Fruit fly (Drosophila melanogaster) whole organism, embryonic: ENCODE results near the gene edin.

ENCODE experiments used
- ATbp ChIP-seq: fragments of 200-800 bp; sonication (Bioruptor generic); optimal IDR thresholded peaks from 2 replicates; lab custom pipeline; 2017; ENCODE audit warnings: missing biosample characterization, mild to moderate bottlenecking, missing genetic modification characterization, missing genetic modification reagents
- Asciz ChIP-seq: fragments of 200-800 bp; sonication (Bioruptor generic); optimal IDR thresholded peaks from 2 replicates; lab custom pipeline; 2017; ENCODE audit warnings: missing biosample characterization, mild to moderate bottlenecking, missing genetic modification characterization, missing genetic modification reagents
- Atf3 ChIP-seq: fragments of 200-800 bp; sonication (Bioruptor generic); optimal IDR thresholded peaks from 3 replicates; lab custom pipeline; 2016; ENCODE audit warnings: missing biosample characterization, missing genetic modification characterization
- CG12155 ChIP-seq: fragments of 200-800 bp; sonication (Bioruptor generic); optimal IDR thresholded peaks from 3 replicates; lab custom pipeline; 2016; ENCODE audit warnings: missing biosample characterization, missing genetic modification characterization
- CG12659 ChIP-seq: fragments of 200-800 bp; sonication (Bioruptor generic); optimal IDR thresholded peaks from 3 replicates; lab custom pipeline; 2017; ENCODE audit warnings: mild to moderate bottlenecking, missing biosample characterization, missing genetic modification reagents, missing genetic modification characterization
- CG13624 ChIP-seq: fragments of 200-800 bp; sonication (Bioruptor generic); optimal IDR thresholded peaks from 2 replicates; lab custom pipeline; 2016; ENCODE audit warnings: missing biosample characterization, missing genetic modification characterization
- CG13775 ChIP-seq: fragments of 200-800 bp; sonication (Bioruptor generic); optimal IDR thresholded peaks from 3 replicates; lab custom pipeline; 2017; ENCODE audit warnings: missing biosample characterization, mild to moderate bottlenecking, missing genetic modification characterization
- CG14965 ChIP-seq: fragments of 200-800 bp; sonication (Bioruptor generic); optimal IDR thresholded peaks from 2 replicates; lab custom pipeline; 2016; ENCODE audit warnings: missing biosample characterization, missing genetic modification characterization, borderline replicate concordance
- CG15073 ChIP-seq: fragments of 200-800 bp; sonication (Bioruptor generic); optimal IDR thresholded peaks from 2 replicates; lab custom pipeline; 2016; ENCODE audit warnings: missing biosample characterization, missing genetic modification characterization
- CG17385 ChIP-seq: fragments of 200-800 bp; sonication (Bioruptor generic); optimal IDR thresholded peaks from 3 replicates; lab custom pipeline; 2018; ENCODE audit warnings: missing biosample characterization, mild to moderate bottlenecking, missing genetic modification characterization
- CG3163 ChIP-seq: fragments of 200-800 bp; sonication (Bioruptor generic); optimal IDR thresholded peaks from 3 replicates; lab custom pipeline; 2016; ENCODE audit warnings: missing biosample characterization, missing genetic modification characterization
- CG33213 ChIP-seq: fragments of 200-800 bp; sonication (Bioruptor generic); optimal IDR thresholded peaks from 3 replicates; lab custom pipeline; 2016; ENCODE audit warnings: missing biosample characterization, missing genetic modification characterization
- CG4617 ChIP-seq: fragments of 200-800 bp; sonication (Bioruptor generic); optimal IDR thresholded peaks from 3 replicates; lab custom pipeline; 2016; ENCODE audit warnings: missing biosample characterization, missing genetic modification characterization, borderline replicate concordance
- Dad ChIP-seq: fragments of 200-800 bp; sonication (Bioruptor generic); optimal IDR thresholded peaks from 3 replicates; lab custom pipeline; 2016; ENCODE audit warnings: missing biosample characterization, missing genetic modification characterization
- Dip3 ChIP-seq: fragments of 200-800 bp; sonication (Bioruptor generic); optimal IDR thresholded peaks from 3 replicates; lab custom pipeline; 2016; ENCODE audit warnings: missing biosample characterization, missing genetic modification characterization
- Doc2 ChIP-seq: fragments of 200-800 bp; sonication (Bioruptor generic); IDR thresholded peaks from 2 replicates; pipeline ENCODE4 v1.3.6; 2022; ENCODE audit warnings: missing biosample characterization, missing genetic modification characterization
- Eip74EF ChIP-seq, 2 experiments: fragments of 200-800 bp in 1 of 2; fragments of >200 bp in 1 of 2; sonication (Bioruptor generic) in 1 of 2; optimal IDR thresholded peaks; 2 replicates each; lab custom pipeline; 2017 to 2019; ENCODE audit warnings: missing biosample characterization in 2 of 2, missing genetic modification characterization in 2 of 2, mild to moderate bottlenecking in 1 of 2, moderate library complexity in 1 of 2
- HHEX ChIP-seq: fragments of 200-800 bp; sonication (Bioruptor generic); optimal IDR thresholded peaks from 3 replicates; lab custom pipeline; 2017; ENCODE audit warnings: missing biosample characterization, mild to moderate bottlenecking, missing genetic modification characterization, missing genetic modification reagents
- HmgD ChIP-seq: fragments of 200-800 bp; sonication (Bioruptor generic); optimal IDR thresholded peaks from 3 replicates; lab custom pipeline; 2016; ENCODE audit warnings: missing biosample characterization, missing genetic modification characterization
- Jarid2 ChIP-seq: fragments of 200-800 bp; sonication (Bioruptor generic); optimal IDR thresholded peaks from 3 replicates; lab custom pipeline; 2017; ENCODE audit warnings: mild to moderate bottlenecking, missing biosample characterization, missing genetic modification reagents, missing genetic modification characterization
- Nf-YB ChIP-seq: fragments of 200-800 bp; sonication (Bioruptor generic); optimal IDR thresholded peaks from 3 replicates; lab custom pipeline; 2019; ENCODE audit warnings: missing biosample characterization, mild to moderate bottlenecking, missing genetic modification characterization, moderate library complexity
- Nf-YC ChIP-seq: fragments of 200-800 bp; optimal IDR thresholded peaks from 3 replicates; lab custom pipeline; 2019; ENCODE audit warnings: missing biosample characterization, mild to moderate bottlenecking, missing genetic modification characterization, moderate library complexity
- NfI ChIP-seq: fragments of 200-800 bp; sonication (Bioruptor generic); optimal IDR thresholded peaks from 3 replicates; lab custom pipeline; 2018; ENCODE audit warnings: missing biosample characterization, mild to moderate bottlenecking, missing genetic modification characterization, moderate library complexity
- Oli ChIP-seq: fragments of 200-800 bp; sonication (Bioruptor generic); optimal IDR thresholded peaks from 2 replicates; lab custom pipeline; 2018; ENCODE audit warnings: missing biosample characterization, mild to moderate bottlenecking, missing genetic modification characterization, moderate library complexity
- Poxn ChIP-seq: fragments of 200-800 bp; sonication (Bioruptor generic); IDR thresholded peaks from 2 replicates; pipeline ENCODE4 v1.3.6; 2022; ENCODE audit warnings: missing biosample characterization, missing genetic modification characterization
- Ptx1 ChIP-seq: fragments of 200-800 bp; sonication (Bioruptor generic); IDR thresholded peaks from 2 replicates; pipeline ENCODE4 v1.3.6; 2022; ENCODE audit warnings: missing biosample characterization, missing genetic modification characterization
- Sox102F ChIP-seq: fragments of 200-800 bp; sonication (Bioruptor generic); optimal IDR thresholded peaks from 2 replicates; lab custom pipeline; 2018; ENCODE audit warnings: missing biosample characterization, mild to moderate bottlenecking, missing genetic modification characterization, moderate library complexity
- Spps ChIP-seq: fragments of 200-800 bp; sonication (Bioruptor generic); optimal IDR thresholded peaks from 2 replicates; lab custom pipeline; 2018; ENCODE audit warnings: missing biosample characterization, mild to moderate bottlenecking, missing genetic modification characterization
- ap ChIP-seq: fragments of 200-800 bp; sonication (Bioruptor generic); IDR thresholded peaks from 2 replicates; pipeline ENCODE4 v1.3.6; 2022; ENCODE audit warnings: missing biosample characterization, missing genetic modification characterization
- ase ChIP-seq: fragments of 200-800 bp; sonication (Bioruptor generic); IDR thresholded peaks from 3 replicates; pipeline ENCODE4 v1.3.6; 2022; ENCODE audit warnings: missing biosample characterization, missing genetic modification characterization
- ash1 ChIP-seq: fragments of 200-800 bp; sonication (Bioruptor generic); optimal IDR thresholded peaks from 2 replicates; lab custom pipeline; 2018; ENCODE audit warnings: missing biosample characterization, mild to moderate bottlenecking, missing genetic modification characterization
- bowl ChIP-seq: fragments of 200-800 bp; sonication (Bioruptor generic); IDR thresholded peaks from 2 replicates; pipeline ENCODE4 v1.3.6; 2022; ENCODE audit warnings: missing biosample characterization, missing genetic modification characterization
- br ChIP-seq: fragments of >200 bp; optimal IDR thresholded peaks from 2 replicates; lab custom pipeline; 2017
- croc ChIP-seq: fragments of 200-800 bp; sonication (Bioruptor generic); conservative IDR thresholded peaks from 3 replicates; pipeline ENCODE4 v1.3.6; 2022; ENCODE audit warnings: missing biosample characterization, missing genetic modification characterization
- emc ChIP-seq: fragments of 200-800 bp; sonication (Bioruptor generic); optimal IDR thresholded peaks from 2 replicates; lab custom pipeline; 2016; ENCODE audit warnings: missing biosample characterization, missing genetic modification characterization
- gro ChIP-seq: fragments of 200-800 bp; sonication (Bioruptor generic); optimal IDR thresholded peaks from 2 replicates; lab custom pipeline; 2016; ENCODE audit warnings: missing biosample characterization, missing genetic modification characterization
- gt ChIP-seq: fragments of 200-800 bp; sonication (Bioruptor generic); IDR thresholded peaks from 2 replicates; pipeline ENCODE4 v1.3.6; 2022; ENCODE audit warnings: missing biosample characterization, missing genetic modification characterization
- ham ChIP-seq: fragments of 200-800 bp; sonication (Bioruptor generic); IDR thresholded peaks from 2 replicates; pipeline ENCODE4 v1.3.6; 2022; ENCODE audit warnings: missing biosample characterization, missing genetic modification characterization
- hb ChIP-seq: fragments of 200-800 bp; sonication (Bioruptor generic); IDR thresholded peaks from 3 replicates; pipeline ENCODE4 v1.3.6; 2022; ENCODE audit warnings: missing biosample characterization, missing genetic modification characterization; ENCODE audit not compliant: partially characterized antibody
- inv ChIP-seq: fragments of 200-800 bp; sonication (Bioruptor generic); IDR thresholded peaks from 2 replicates; pipeline ENCODE4 v1.3.6; 2022; ENCODE audit warnings: missing biosample characterization, missing genetic modification characterization; ENCODE audit not compliant: partially characterized antibody
- kni ChIP-seq: fragments of 200-800 bp; sonication (Bioruptor generic); optimal IDR thresholded peaks from 3 replicates; lab custom pipeline; 2017; ENCODE audit warnings: mild to moderate bottlenecking, missing biosample characterization, missing genetic modification reagents, missing genetic modification characterization
- maf-S ChIP-seq: fragments of 200-800 bp; sonication (Bioruptor generic); optimal IDR thresholded peaks from 2 replicates; lab custom pipeline; 2016; ENCODE audit warnings: missing biosample characterization, missing genetic modification characterization
- phol ChIP-seq: fragments of 200-800 bp; sonication (Bioruptor generic); optimal IDR thresholded peaks from 3 replicates; lab custom pipeline; 2018; ENCODE audit warnings: missing biosample characterization, mild to moderate bottlenecking, missing genetic modification characterization, moderate library complexity
- tna ChIP-seq: fragments of 200-800 bp; sonication (Bioruptor generic); IDR thresholded peaks from 2 replicates; pipeline ENCODE4 v1.3.6; 2022; ENCODE audit warnings: missing biosample characterization, missing genetic modification characterization; ENCODE audit not compliant: partially characterized antibody
- tx ChIP-seq: fragments of 200-800 bp; sonication (Bioruptor generic); optimal IDR thresholded peaks from 2 replicates; lab custom pipeline; 2016; ENCODE audit warnings: missing biosample characterization, missing genetic modification characterization
- unc-4 ChIP-seq: fragments of 200-800 bp; sonication (Bioruptor generic); IDR thresholded peaks from 2 replicates; pipeline ENCODE4 v1.3.6; 2022; ENCODE audit warnings: missing biosample characterization, missing genetic modification characterization; ENCODE audit not compliant: partially characterized antibody
- unpg ChIP-seq: fragments of 200-800 bp; sonication (Bioruptor generic); optimal IDR thresholded peaks from 3 replicates; lab custom pipeline; 2018; ENCODE audit warnings: missing biosample characterization, mild to moderate bottlenecking, missing genetic modification characterization, moderate library complexity
- usp ChIP-seq: fragments of >200 bp; optimal IDR thresholded peaks from 2 replicates; lab custom pipeline; 2017; ENCODE audit warnings: missing biosample characterization, missing genetic modification characterization
- wek ChIP-seq: fragments of 200-800 bp; sonication (Bioruptor generic); optimal IDR thresholded peaks from 3 replicates; lab custom pipeline; 2018; ENCODE audit warnings: missing biosample characterization, mild to moderate bottlenecking, missing genetic modification characterization, moderate library complexity
- zf30C ChIP-seq: fragments of 200-800 bp; sonication (Bioruptor generic); optimal IDR thresholded peaks from 3 replicates; lab custom pipeline; 2018; ENCODE audit warnings: missing biosample characterization, mild to moderate bottlenecking, missing genetic modification characterization

edin gene

dm6 chr3L:17474711-17475451 lies 19.8 kb upstream of the edin start, which contains the start of the genes UQCR-Q and CG46525 (continued):
- no peak for TF ChIP-seq Dip3
- TF ChIP-seq Poxn (GFP tag; lab: Robert Waterston, UW): no peak
- no peak for TF ChIP-seq ash1 (GFP tag; lab: Kevin White, UChicago)
- TF ChIP-seq wek (GFP tag; lab: Kevin White, UChicago): no peak
- no peak for TF ChIP-seq bowl (GFP tag; lab: Robert Waterston, UW)
- no peak for TF ChIP-seq Jarid2 (GFP tag; lab: Kevin White, UChicago)
- TF ChIP-seq Nf-YB (GFP tag; lab: Kevin White, UChicago): peak; percentile 13
- no peak for TF ChIP-seq Spps
- 0 out of 2 replicates have a peak, but pooled peaks have one; percentile 16 for TF ChIP-seq tna (GFP tag; lab: Robert Waterston, UW)
- no peak for TF ChIP-seq CG13624 (GFP tag; lab: Kevin White, UChicago)
- TF ChIP-seq ATbp: no peak
- TF ChIP-seq ase (GFP tag; lab: Robert Waterston, UW): no peak
- peak; percentile 56 for TF ChIP-seq phol (tag; lab: Kevin White, UChicago)
- no peak for TF ChIP-seq zf30C
- no peak for TF ChIP-seq Atf3 (GFP tag; lab: Kevin White, UChicago)
- no peak for TF ChIP-seq ham (GFP tag; lab: Robert Waterston, UW)
- TF ChIP-seq usp: no peak
- TF ChIP-seq maf-S (GFP tag; lab: Kevin White, UChicago): no peak
- no peak for TF ChIP-seq gro
- no peak for TF ChIP-seq CG17385 (GFP tag; lab: Kevin White, UChicago)
- TF ChIP-seq CG3163 (GFP tag; lab: Kevin White, UChicago): no peak
- TF ChIP-seq emc: no peak
- TF ChIP-seq CG14965 (GFP tag; lab: Kevin White, UChicago): no peak
- no peak for TF ChIP-seq Eip74EF (GFP tag; optimal IDR thresholded peaks at IDR 0.05; lab: Kevin White, UChicago)
- no peak for TF ChIP-seq Doc2
- TF ChIP-seq CG15073 (GFP tag; lab: Kevin White, UChicago): no peak
- TF ChIP-seq Sox102F: no peak
- peak; percentile 8 for TF ChIP-seq HmgD (GFP tag; lab: Kevin White, UChicago)
- no peak for TF ChIP-seq gt
- no peak for TF ChIP-seq hb
- no peak for TF ChIP-seq CG13775
- no peak for TF ChIP-seq br
- no peak for TF ChIP-seq Oli (tag; lab: Kevin White, UChicago)
- TF ChIP-seq CG33213 (GFP tag; lab: Kevin White, UChicago): peak; percentile 72
- no peak for TF ChIP-seq CG12155
- TF ChIP-seq NfI (GFP tag; lab: Kevin White, UChicago): peak; percentile 15
- no peak for TF ChIP-seq Dad (GFP tag; lab: Kevin White, UChicago)
- no peak for TF ChIP-seq Asciz (GFP tag; lab: Kevin White, UChicago)
- TF ChIP-seq kni (GFP tag; lab: Kevin White, UChicago): no peak
- no peak for TF ChIP-seq ap (GFP tag; lab: Robert Waterston, UW)
- TF ChIP-seq unpg (GFP tag; lab: Kevin White, UChicago): peak; percentile 6
- no peak for TF ChIP-seq inv (GFP tag; lab: Robert Waterston, UW)
- no peak for TF ChIP-seq Ptx1 (GFP tag; lab: Robert Waterston, UW)
- no peak for TF ChIP-seq croc (GFP tag; lab: Robert Waterston, UW)
- TF ChIP-seq unc-4 (GFP tag; lab: Robert Waterston, UW): 0 out of 2 replicates have a peak, but pooled peaks have one; percentile 36
- TF ChIP-seq CG4617 (GFP tag; lab: Kevin White, UChicago): peak; percentile 65
- TF ChIP-seq HHEX (GFP tag; lab: Kevin White, UChicago): no peak
- TF ChIP-seq Nf-YC: peak; percentile 25
- no peak for TF ChIP-seq tx (GFP tag; lab: Kevin White, UChicago)
- TF ChIP-seq CG12659 (GFP tag; lab: Kevin White, UChicago): peak; percentile 71
